Worm (Caenorhabditis elegans) whole organism, mixed stage, embryonic: ENCODE data around the gene exc-13.
"Not testable (repeated sequence)": the region's sequence is repeated elsewhere in the genome, so short reads cannot be mapped to it uniquely, and the experiment has no call there.

Experiments
- M03D4.4 ChIP-seq: sonication (generic microtip); optimal IDR thresholded peaks from 2 replicates; lab custom pipeline; 2017; ENCODE audit warnings: mild to moderate bottlenecking, missing genetic modification characterization, missing compliant biosample characterization
- bed-3 ChIP-seq: fragments of 200-800 bp; sonication (Bioruptor generic); optimal IDR thresholded peaks from 3 replicates; lab custom pipeline; 2018; ENCODE audit warnings: mild to moderate bottlenecking, missing genetic modification characterization, moderate library complexity, missing compliant biosample characterization
- blmp-1 ChIP-seq: fragments of 150-350 bp; optimal IDR thresholded peaks from 2 replicates; lab custom pipeline; 2014; ENCODE audit warnings: missing biosample characterization, missing genetic modification characterization
- ceh-39 ChIP-seq: fragments of 150-350 bp; optimal IDR thresholded peaks from 2 replicates; lab custom pipeline; 2014; ENCODE audit warnings: missing biosample characterization, missing genetic modification characterization
- ceh-43 ChIP-seq: fragments of 200-800 bp; sonication (Bioruptor generic); optimal IDR thresholded peaks from 2 replicates; lab custom pipeline; 2018; ENCODE audit warnings: mild to moderate bottlenecking, missing genetic modification characterization, moderate library complexity, missing compliant biosample characterization
- ceh-83 ChIP-seq: fragments of 200-800 bp; sonication (Bioruptor generic); optimal IDR thresholded peaks from 2 replicates; lab custom pipeline; 2018; ENCODE audit warnings: mild to moderate bottlenecking, missing genetic modification characterization, missing compliant biosample characterization
- cnd-1 ChIP-seq: fragments of 200-800 bp; sonication (Bioruptor generic); optimal IDR thresholded peaks from 2 replicates; lab custom pipeline; 2018; ENCODE audit warnings: mild to moderate bottlenecking, missing genetic modification characterization, missing compliant biosample characterization
- elt-1 ChIP-seq: sonication (generic microtip); optimal IDR thresholded peaks from 2 replicates; lab custom pipeline; 2017; ENCODE audit warnings: missing genetic modification characterization, mild to moderate bottlenecking, missing compliant biosample characterization, antibody characterized with exemption, moderate library complexity, borderline replicate concordance; ENCODE audit not compliant: insufficient read depth
- elt-3 ChIP-seq: fragments of 150-350 bp; optimal IDR thresholded peaks from 2 replicates; lab custom pipeline; 2014; ENCODE audit warnings: missing biosample characterization, missing genetic modification characterization
- ham-2 ChIP-seq: fragments of 200-800 bp; sonication (Bioruptor generic); optimal IDR thresholded peaks from 2 replicates; lab custom pipeline; 2018; ENCODE audit warnings: mild to moderate bottlenecking, missing genetic modification characterization, missing compliant biosample characterization
- hlh-1 ChIP-seq: fragments of 150-350 bp; optimal IDR thresholded peaks from 2 replicates; lab custom pipeline; 2014; ENCODE audit warnings: missing biosample characterization, missing genetic modification reagents, missing genetic modification characterization
- lin-13 ChIP-seq: fragments of 150-350 bp; optimal IDR thresholded peaks from 2 replicates; lab custom pipeline; 2014; ENCODE audit warnings: missing biosample characterization, missing genetic modification characterization
- lin-32 ChIP-seq: fragments of 200-800 bp; sonication (Bioruptor generic); optimal IDR thresholded peaks from 2 replicates; lab custom pipeline; 2018; ENCODE audit warnings: mild to moderate bottlenecking, missing genetic modification characterization, missing compliant biosample characterization
- lsy-2 ChIP-seq: fragments of 150-350 bp; optimal IDR thresholded peaks from 2 replicates; lab custom pipeline; 2014; ENCODE audit warnings: missing biosample characterization, missing genetic modification characterization
- mls-2 ChIP-seq: sonication (generic microtip); optimal IDR thresholded peaks from 2 replicates; lab custom pipeline; 2016; ENCODE audit warnings: mild to moderate bottlenecking, missing genetic modification characterization, moderate library complexity, missing compliant biosample characterization
- nhr-12 ChIP-seq: fragments of 150-350 bp; optimal IDR thresholded peaks from 2 replicates; lab custom pipeline; 2014; ENCODE audit warnings: missing biosample characterization, missing genetic modification characterization
- nhr-2 ChIP-seq: fragments of 150-350 bp; optimal IDR thresholded peaks from 2 replicates; lab custom pipeline; 2014; ENCODE audit warnings: missing biosample characterization, missing genetic modification characterization
- nhr-237 ChIP-seq: fragments of 150-350 bp; optimal IDR thresholded peaks from 2 replicates; lab custom pipeline; 2014; ENCODE audit warnings: missing biosample characterization, missing genetic modification characterization
- nhr-28 ChIP-seq: fragments of 150-350 bp; optimal IDR thresholded peaks from 2 replicates; lab custom pipeline; 2014; ENCODE audit warnings: missing biosample characterization, missing genetic modification characterization
- nhr-76 ChIP-seq: sonication (generic microtip); optimal IDR thresholded peaks from 2 replicates; lab custom pipeline; 2017; ENCODE audit warnings: missing biosample characterization, missing genetic modification characterization
- pha-4 ChIP-seq: fragments of 150-350 bp; optimal IDR thresholded peaks from 2 replicates; lab custom pipeline; 2018; ENCODE audit warnings: missing biosample characterization, missing genetic modification reagents, missing genetic modification characterization
- sem-2 ChIP-seq: fragments of 200-800 bp; sonication (Bioruptor generic); optimal IDR thresholded peaks from 2 replicates; lab custom pipeline; 2018; ENCODE audit warnings: mild to moderate bottlenecking, missing genetic modification characterization, missing compliant biosample characterization
- snpc-4 ChIP-seq: fragments of 150-350 bp; optimal IDR thresholded peaks from 2 replicates; lab custom pipeline; 2014; ENCODE audit warnings: missing biosample characterization, missing genetic modification characterization
- tbx-8 ChIP-seq: fragments of 200-800 bp; sonication (Bioruptor generic); optimal IDR thresholded peaks from 2 replicates; lab custom pipeline; 2018; ENCODE audit warnings: mild to moderate bottlenecking, missing genetic modification characterization, moderate library complexity, missing compliant biosample characterization
- unc-120 ChIP-seq: sonication (generic microtip); optimal IDR thresholded peaks from 2 replicates; lab custom pipeline; 2017; ENCODE audit warnings: missing genetic modification characterization, missing compliant biosample characterization; ENCODE audit not compliant: poor library complexity, severe bottlenecking
- unc-39 ChIP-seq: fragments of 150-350 bp; optimal IDR thresholded peaks from 2 replicates; lab custom pipeline; 2014; ENCODE audit warnings: missing biosample characterization, missing genetic modification characterization
- unc-62 ChIP-seq: fragments of 150-350 bp; optimal IDR thresholded peaks from 2 replicates; lab custom pipeline; 2014; ENCODE audit warnings: missing biosample characterization, missing genetic modification reagents, missing genetic modification characterization
- zip-8 ChIP-seq: fragments of 150-350 bp; optimal IDR thresholded peaks from 2 replicates; lab custom pipeline; 2014; ENCODE audit warnings: missing biosample characterization, missing genetic modification characterization
- ztf-11 ChIP-seq: fragments of 150-350 bp; optimal IDR thresholded peaks from 2 replicates; lab custom pipeline; 2014; ENCODE audit warnings: missing biosample characterization, missing genetic modification characterization

exc-13 gene

ce11 chrV:7343522-7343921 is 21.5 kb upstream of the exc-13 start, which contains the start of gene srh-244:
srh-244 (plus strand) TSS chrV:7343822.
- no peak for TF ChIP-seq nhr-2 (tag; lab: Kevin White, UChicago)
- TF ChIP-seq ceh-43 (GFP tag; lab: Kevin White, UChicago) = no peak
- TF ChIP-seq nhr-28 (tag; lab: Kevin White, UChicago) = no peak
- no peak for TF ChIP-seq elt-1 (tag; lab: Kevin White, UChicago)
- TF ChIP-seq unc-62 (GFP tag; lab: Kevin White, UChicago) = no peak
- TF ChIP-seq tbx-8 (GFP tag; lab: Kevin White, UChicago) = no peak
- no peak for TF ChIP-seq M03D4.4 (tag; lab: Kevin White, UChicago)

- not testable (repeated sequence) for TF ChIP-seq lin-13, zip-8, ceh-39 (tag; lab: Kevin White, UChicago)
Measured at ce11 chrV:7345494-7345893, 19.6 kb upstream of the exc-13 start, which contains the start of gene nhr-147. nhr-147 (plus strand) TSS chrV:7345794.

DNA sequence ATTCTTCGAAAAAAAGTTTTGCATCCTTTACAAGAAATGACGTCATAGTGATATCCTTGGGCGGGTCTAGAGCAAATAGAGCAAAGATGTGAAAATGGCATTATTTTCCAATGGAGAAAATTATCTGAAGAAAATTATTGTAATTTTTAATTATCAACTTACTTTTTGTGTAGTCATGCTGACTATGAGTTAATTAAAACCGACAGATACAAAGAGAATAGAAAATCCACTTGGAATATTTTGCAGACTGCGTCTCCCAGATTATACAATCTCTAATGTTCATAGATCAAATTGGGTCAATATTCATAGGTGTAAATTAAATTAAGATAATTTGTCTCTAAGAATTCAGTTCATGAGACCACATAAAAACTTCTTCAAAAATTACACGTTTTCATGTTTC is 15.5 kb upstream of the exc-13 start, which contains the start of gene nhr-149:
nhr-149 (minus strand) TSS at position 101 of the 400 bp plus-strand sequence.
- TF ChIP-seq snpc-4 (tag; lab: Kevin White, UChicago) = no peak
- no peak for TF ChIP-seq elt-3 (tag; lab: Kevin White, UChicago)
- peak; percentile 53 for TF ChIP-seq zip-8 (tag; lab: Kevin White, UChicago)
- TF ChIP-seq, all 35 proteins: peak for 1

- TF ChIP-seq nhr-2 (tag; lab: Kevin White, UChicago) (no peak), hlh-1 (tag; lab: Kevin White, UChicago) (no peak), cnd-1 (tag; lab: Kevin White, UChicago) (no peak), nhr-28 (tag; lab: Kevin White, UChicago) (no peak), sem-2 (GFP tag; lab: Kevin White, UChicago) (no peak), snpc-4 (tag; lab: Kevin White, UChicago) (no peak)
Measured at ce11 chrV:7352186-7353053, 12.6 kb upstream of the exc-13 start, which contains the start of the genes srh-231 and srh-275. srh-231 (minus strand) TSS chrV:7352236. srh-275 (plus strand) TSS chrV:7353003.

- TF ChIP-seq lin-13 (tag; lab: Kevin White, UChicago) = no peak
- no peak for TF ChIP-seq ceh-83 (GFP tag; lab: Kevin White, UChicago)
- no peak for TF ChIP-seq nhr-76 (tag; lab: Kevin White, UChicago)
- TF ChIP-seq unc-120 (tag; lab: Kevin White, UChicago) = no peak
- TF ChIP-seq nhr-237 (tag; lab: Kevin White, UChicago) = no peak
- no peak for TF ChIP-seq M03D4.4 (tag; lab: Kevin White, UChicago)
- TF ChIP-seq bed-3 = no peak
- no peak for TF ChIP-seq sem-2 (GFP tag; lab: Kevin White, UChicago)
- TF ChIP-seq hlh-1 (tag; lab: Kevin White, UChicago) = no peak
- no peak for TF ChIP-seq nhr-28 (tag; lab: Kevin White, UChicago)
- no peak for TF ChIP-seq mls-2 (tag; lab: Kevin White, UChicago)
- no peak for TF ChIP-seq tbx-8 (GFP tag; lab: Kevin White, UChicago)
- TF ChIP-seq elt-3 (tag; lab: Kevin White, UChicago) = no peak
- no peak for TF ChIP-seq ceh-43 (GFP tag; lab: Kevin White, UChicago)
- TF ChIP-seq ham-2 (GFP tag; lab: Kevin White, UChicago) = no peak
Measured at ce11 chrV:7353602-7354001, 11.4 kb upstream of the exc-13 start.

DNA sequence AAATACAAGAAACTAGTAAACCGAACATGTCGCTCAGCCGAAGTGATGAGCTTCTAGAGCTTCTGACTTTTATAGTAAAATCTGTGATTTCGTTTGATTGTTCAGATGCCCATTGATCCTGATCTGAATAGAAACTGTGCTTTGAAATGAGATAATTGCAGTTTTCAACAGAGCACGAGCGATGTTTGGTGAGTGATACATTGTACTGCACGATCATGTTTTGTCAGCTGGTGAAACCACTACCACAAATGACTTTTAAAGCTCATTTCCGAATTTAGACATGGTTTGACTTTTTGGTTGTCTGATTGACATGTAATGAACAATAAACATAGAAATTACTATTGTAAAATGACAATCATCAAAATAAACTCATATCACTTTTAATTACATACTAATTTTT is 9.6 kb upstream of the exc-13 start, which contains the start of gene tag-293:
tag-293 (minus strand) TSS at position 101 of the 400 bp plus-strand sequence.
- TF ChIP-seq nhr-76 (tag; lab: Kevin White, UChicago) = no peak
- no peak for TF ChIP-seq lsy-2 (tag; lab: Kevin White, UChicago)
- TF ChIP-seq sem-2 (GFP tag; lab: Kevin White, UChicago) = no peak

ce11 chrV:7356684-7357083 is 8.4 kb upstream of the exc-13 start, which contains the start of gene C03G6.21:
C03G6.21 (minus strand) TSS chrV:7356784.
- TF ChIP-seq blmp-1 (tag; lab: Kevin White, UChicago) = no peak
- TF ChIP-seq ztf-11 (tag; lab: Kevin White, UChicago) = no peak
- TF ChIP-seq elt-3 (tag; lab: Kevin White, UChicago) = no peak
- no peak for TF ChIP-seq pha-4 (tag; lab: Kevin White, UChicago)
- TF ChIP-seq tbx-8 (GFP tag; lab: Kevin White, UChicago) = no peak
- no peak for TF ChIP-seq ceh-43 (GFP tag; lab: Kevin White, UChicago)
- TF ChIP-seq lin-32 (GFP tag; lab: Kevin White, UChicago) = no peak
- TF ChIP-seq ceh-39 (tag; lab: Kevin White, UChicago) = no peak
- no peak for TF ChIP-seq snpc-4 (tag; lab: Kevin White, UChicago)
- TF ChIP-seq lsy-2 (tag; lab: Kevin White, UChicago) = no peak
- TF ChIP-seq nhr-12 (tag; lab: Kevin White, UChicago) = no peak
- TF ChIP-seq unc-39 = no peak
- TF ChIP-seq elt-1 (tag; lab: Kevin White, UChicago) = no peak
- TF ChIP-seq bed-3 = no peak
- no peak for TF ChIP-seq nhr-2 (tag; lab: Kevin White, UChicago)
- no peak for TF ChIP-seq nhr-76 (tag; lab: Kevin White, UChicago)
- no peak for TF ChIP-seq nhr-237 (tag; lab: Kevin White, UChicago)
- TF ChIP-seq nhr-28 (tag; lab: Kevin White, UChicago) = no peak
- TF ChIP-seq ceh-83 (GFP tag; lab: Kevin White, UChicago) = no peak
- no peak for TF ChIP-seq ham-2 (GFP tag; lab: Kevin White, UChicago)
